Fruit fly (Drosophila melanogaster) whole organism, prepupa: ENCODE data around the gene CG31029.

Experiments used
- Blimp-1 ChIP-seq: fragments of 200-800 bp; sonication (Bioruptor generic); optimal IDR thresholded peaks from 3 replicates; lab custom pipeline; 2017; ENCODE audit warnings: missing biosample characterization, missing genetic modification characterization, mild to moderate bottlenecking, moderate library complexity, missing genetic modification reagents
- CG10631 ChIP-seq: fragments of 200-800 bp; sonication (Bioruptor generic); optimal IDR thresholded peaks from 2 replicates; lab custom pipeline; 2016; ENCODE audit warnings: missing biosample characterization, missing genetic modification characterization
- CG11294 ChIP-seq: fragments of 200-800 bp; sonication (Bioruptor generic); IDR thresholded peaks from 2 replicates; pipeline ENCODE4 v1.3.6; 2022; ENCODE audit warnings: missing biosample characterization, missing genetic modification characterization
- CG11762 ChIP-seq: fragments of 200-800 bp; sonication (Bioruptor generic); optimal IDR thresholded peaks from 3 replicates; lab custom pipeline; 2016; ENCODE audit warnings: missing biosample characterization, missing genetic modification characterization; ENCODE audit not compliant: insufficient read depth
- CG11902 ChIP-seq: fragments of 200-800 bp; sonication (Bioruptor generic); optimal IDR thresholded peaks from 3 replicates; lab custom pipeline; 2016; ENCODE audit warnings: missing biosample characterization, missing genetic modification characterization
- CG15336 ChIP-seq: fragments of 200-800 bp; sonication (Bioruptor generic); IDR thresholded peaks from 2 replicates; pipeline ENCODE4 v1.3.6; 2022; ENCODE audit warnings: missing biosample characterization, missing genetic modification characterization
- CG1621 ChIP-seq: fragments of 200-800 bp; sonication (Bioruptor generic); optimal IDR thresholded peaks from 3 replicates; lab custom pipeline; 2018; ENCODE audit warnings: missing biosample characterization, mild to moderate bottlenecking, missing genetic modification characterization
- CG3032 ChIP-seq: fragments of 200-800 bp; optimal IDR thresholded peaks from 2 replicates; lab custom pipeline; 2019; ENCODE audit warnings: missing biosample characterization, mild to moderate bottlenecking, missing genetic modification characterization, moderate library complexity
- CG32006 ChIP-seq: fragments of 200-800 bp; sonication (Bioruptor generic); optimal IDR thresholded peaks from 3 replicates; lab custom pipeline; 2017; ENCODE audit warnings: missing biosample characterization, mild to moderate bottlenecking, missing genetic modification characterization
- CG34406 ChIP-seq: fragments of 200-800 bp; sonication (Bioruptor generic); optimal IDR thresholded peaks from 3 replicates; lab custom pipeline; 2016; ENCODE audit warnings: missing biosample characterization, missing genetic modification characterization
- CG3919 ChIP-seq: fragments of 200-800 bp; sonication (Bioruptor generic); optimal IDR thresholded peaks from 3 replicates; lab custom pipeline; 2016; ENCODE audit warnings: missing biosample characterization, missing genetic modification characterization
- CG4318 ChIP-seq: fragments of 200-800 bp; sonication (Bioruptor generic); optimal IDR thresholded peaks from 3 replicates; lab custom pipeline; 2017; ENCODE audit warnings: missing biosample characterization, mild to moderate bottlenecking, missing genetic modification characterization
- CG6163 ChIP-seq: fragments of 200-800 bp; sonication (Bioruptor generic); IDR thresholded peaks from 3 replicates; pipeline ENCODE4 v1.3.6; 2022; ENCODE audit warnings: missing biosample characterization, missing genetic modification characterization
- CG6276 ChIP-seq: fragments of 200-800 bp; sonication (Bioruptor generic); optimal IDR thresholded peaks from 2 replicates; lab custom pipeline; 2017; ENCODE audit warnings: missing biosample characterization, mild to moderate bottlenecking, missing genetic modification characterization
- CG6792 ChIP-seq: fragments of 200-800 bp; sonication (Bioruptor generic); optimal IDR thresholded peaks from 3 replicates; lab custom pipeline; 2016; ENCODE audit warnings: missing biosample characterization, missing genetic modification characterization
- CG6808 ChIP-seq: fragments of 200-800 bp; sonication (Bioruptor generic); optimal IDR thresholded peaks from 3 replicates; lab custom pipeline; 2017; ENCODE audit warnings: missing biosample characterization, missing genetic modification characterization, mild to moderate bottlenecking, moderate library complexity, missing genetic modification reagents
- CG6854 ChIP-seq: fragments of 200-800 bp; sonication (Bioruptor generic); optimal IDR thresholded peaks from 2 replicates; lab custom pipeline; 2017; ENCODE audit warnings: missing biosample characterization, mild to moderate bottlenecking, missing genetic modification characterization
- CG7368 ChIP-seq: fragments of 200-800 bp; sonication (Bioruptor generic); optimal IDR thresholded peaks from 3 replicates; lab custom pipeline; 2016; ENCODE audit warnings: missing biosample characterization, missing genetic modification characterization
- CG8119 ChIP-seq: fragments of 200-800 bp; sonication (Bioruptor generic); IDR thresholded peaks from 3 replicates; pipeline ENCODE4 v1.3.6; 2022; ENCODE audit warnings: missing biosample characterization, missing genetic modification characterization
- CG8319 ChIP-seq: fragments of 200-800 bp; sonication (Bioruptor generic); optimal IDR thresholded peaks from 3 replicates; lab custom pipeline; 2016; ENCODE audit warnings: missing biosample characterization, missing genetic modification characterization
- CG8632 ChIP-seq: fragments of 200-800 bp; sonication (Bioruptor generic); optimal IDR thresholded peaks from 3 replicates; lab custom pipeline; 2016; ENCODE audit warnings: missing biosample characterization, missing genetic modification characterization
- CG9139 ChIP-seq: fragments of 200-800 bp; sonication (Bioruptor generic); optimal IDR thresholded peaks from 3 replicates; lab custom pipeline; 2017; ENCODE audit warnings: missing biosample characterization, mild to moderate bottlenecking, missing genetic modification characterization
- Eip75B ChIP-seq: fragments of 200-800 bp; sonication (Bioruptor generic); optimal IDR thresholded peaks from 3 replicates; lab custom pipeline; 2016; ENCODE audit warnings: missing biosample characterization, missing genetic modification characterization
- Eip78C ChIP-seq: fragments of 200-800 bp; sonication (Bioruptor generic); peaks from one replicate; lab custom pipeline; 2016; ENCODE audit warnings: missing biosample characterization, missing genetic modification characterization
- Eip93F ChIP-seq: fragments of 200-800 bp; sonication (Bioruptor generic); optimal IDR thresholded peaks from 2 replicates; lab custom pipeline; 2016; ENCODE audit warnings: missing biosample characterization, mild to moderate bottlenecking, missing genetic modification characterization
- Ets96B ChIP-seq: fragments of 200-800 bp; optimal IDR thresholded peaks from 2 replicates; lab custom pipeline; 2019; ENCODE audit warnings: missing biosample characterization, mild to moderate bottlenecking, missing genetic modification characterization, moderate library complexity
- Gug ChIP-seq: fragments of 200-800 bp; sonication (Bioruptor generic); IDR thresholded peaks from 2 replicates; pipeline ENCODE4 v1.3.6; 2022; ENCODE audit warnings: missing biosample characterization, missing genetic modification characterization
- Hr38 ChIP-seq: sonication (Bioruptor generic); optimal IDR thresholded peaks from 2 replicates; lab custom pipeline; 2016; ENCODE audit warnings: missing biosample characterization, missing genetic modification characterization
- Hr39 ChIP-seq: fragments of 200-800 bp; sonication (Bioruptor generic); optimal IDR thresholded peaks from 2 replicates; lab custom pipeline; 2016; ENCODE audit warnings: missing biosample characterization, missing genetic modification characterization
- Hr4 ChIP-seq: fragments of 200-800 bp; sonication (Bioruptor generic); optimal IDR thresholded peaks from 3 replicates; lab custom pipeline; 2016; ENCODE audit warnings: missing biosample characterization, missing genetic modification characterization
- Lpt ChIP-seq: fragments of 200-800 bp; sonication (Bioruptor generic); optimal IDR thresholded peaks from 3 replicates; lab custom pipeline; 2016; ENCODE audit warnings: missing biosample characterization, missing genetic modification characterization
- Met ChIP-seq: fragments of 200-800 bp; sonication (Bioruptor generic); optimal IDR thresholded peaks from 3 replicates; lab custom pipeline; 2016; ENCODE audit warnings: missing biosample characterization, missing genetic modification characterization
- OdsH ChIP-seq: fragments of 200-800 bp; sonication (Bioruptor generic); optimal IDR thresholded peaks from 3 replicates; lab custom pipeline; 2016; ENCODE audit warnings: missing biosample characterization, missing genetic modification characterization
- Sox102F ChIP-seq: fragments of 200-800 bp; sonication (Bioruptor generic); optimal IDR thresholded peaks from 2 replicates; lab custom pipeline; 2016; ENCODE audit warnings: missing biosample characterization, mild to moderate bottlenecking, missing genetic modification characterization
- Sox15 ChIP-seq: fragments of 200-800 bp; sonication (Bioruptor generic); optimal IDR thresholded peaks from 3 replicates; lab custom pipeline; 2016; ENCODE audit warnings: missing biosample characterization, missing genetic modification characterization
- acj6 ChIP-seq: fragments of 200-800 bp; sonication (Bioruptor generic); optimal IDR thresholded peaks from 3 replicates; lab custom pipeline; 2016; ENCODE audit warnings: missing biosample characterization, missing genetic modification characterization
- cyc ChIP-seq: fragments of 200-800 bp; sonication (Bioruptor generic); optimal IDR thresholded peaks from 3 replicates; lab custom pipeline; 2016; ENCODE audit warnings: missing biosample characterization, missing genetic modification characterization
- dac ChIP-seq: fragments of 200-800 bp; sonication (Bioruptor generic); optimal IDR thresholded peaks from 2 replicates; lab custom pipeline; 2017; ENCODE audit warnings: missing biosample characterization, mild to moderate bottlenecking, missing genetic modification characterization
- dsx ChIP-seq: fragments of 200-800 bp; optimal IDR thresholded peaks from 3 replicates; lab custom pipeline; 2019; ENCODE audit warnings: missing biosample characterization, mild to moderate bottlenecking, missing genetic modification characterization, moderate library complexity; ENCODE audit not compliant: poor library complexity, severe bottlenecking
- fd59A ChIP-seq: fragments of 200-800 bp; sonication (Bioruptor generic); optimal IDR thresholded peaks from 2 replicates; lab custom pipeline; 2017; ENCODE audit warnings: missing biosample characterization, mild to moderate bottlenecking, missing genetic modification characterization, missing genetic modification reagents
- fd85E ChIP-seq: fragments of 200-800 bp; sonication (Bioruptor generic); optimal IDR thresholded peaks from 3 replicates; lab custom pipeline; 2016; ENCODE audit warnings: missing biosample characterization, missing genetic modification characterization
- fkh ChIP-seq: fragments of 200-800 bp; sonication (Bioruptor generic); optimal IDR thresholded peaks from 3 replicates; lab custom pipeline; 2017; ENCODE audit warnings: missing biosample characterization, mild to moderate bottlenecking, missing genetic modification characterization, moderate library complexity
- lz ChIP-seq: fragments of 200-800 bp; sonication (Bioruptor generic); optimal IDR thresholded peaks from 3 replicates; lab custom pipeline; 2016; ENCODE audit warnings: missing biosample characterization, missing genetic modification characterization
- net ChIP-seq: fragments of 200-800 bp; sonication (Bioruptor generic); optimal IDR thresholded peaks from 3 replicates; lab custom pipeline; 2016; ENCODE audit warnings: missing biosample characterization, missing genetic modification characterization
- pdm3 ChIP-seq: fragments of 200-800 bp; sonication (Bioruptor generic); optimal IDR thresholded peaks from 3 replicates; lab custom pipeline; 2016; ENCODE audit warnings: missing biosample characterization, missing genetic modification characterization
- salr ChIP-seq, 2 experiments: fragments of 200-800 bp; sonication (Bioruptor generic); optimal IDR thresholded peaks; 3 replicates each; lab custom pipeline; 2016 to 2018; ENCODE audit warnings: missing biosample characterization in 2 of 2, missing genetic modification characterization in 2 of 2, mild to moderate bottlenecking in 1 of 2
- spab ChIP-seq: fragments of 200-800 bp; sonication (Bioruptor generic); optimal IDR thresholded peaks from 2 replicates; lab custom pipeline; 2017; ENCODE audit warnings: missing biosample characterization, mild to moderate bottlenecking, missing genetic modification characterization, missing genetic modification reagents
- ss ChIP-seq, 2 experiments: fragments of 200-800 bp; sonication (Bioruptor generic); optimal IDR thresholded peaks; 2 replicates in 1 of 2; 3 replicates in 1 of 2; lab custom pipeline; 2017 to 2018; ENCODE audit warnings: mild to moderate bottlenecking in 2 of 2, missing biosample characterization in 2 of 2, missing genetic modification characterization in 2 of 2, moderate library complexity in 1 of 2
- svp ChIP-seq: fragments of 200-800 bp; sonication (Bioruptor generic); peaks from one replicate; lab custom pipeline; 2016; ENCODE audit warnings: missing biosample characterization, missing genetic modification characterization

Gene CG31029

dm6 chr3R:30170671-30171667 lies 38.8 kb upstream of the CG31029 start, which contains the start of gene Rsod:
Rsod (minus strand) TSS chr3R:30171207.
- peak; percentile 21 for TF ChIP-seq CG6808 (GFP tag; lab: Kevin White, UChicago)
- TF ChIP-seq CG1621 (tag; lab: Kevin White, UChicago), result peak; percentile 45
- peak; percentile 96 for TF ChIP-seq CG6163
- TF ChIP-seq CG32006 (GFP tag; lab: Kevin White, UChicago), result peak; percentile 92
- no peak for TF ChIP-seq CG9139 (GFP tag; lab: Kevin White, UChicago)
- TF ChIP-seq cyc (GFP tag; lab: Kevin White, UChicago), result peak; percentile 80
- peak; percentile 95 for TF ChIP-seq CG15336 (GFP tag; lab: Robert Waterston, UW)
- TF ChIP-seq dsx (GFP tag; lab: Kevin White, UChicago), result peak; percentile 65
- peak; percentile 7 for TF ChIP-seq CG8319 (GFP tag; lab: Kevin White, UChicago)
- TF ChIP-seq svp (GFP tag; lab: Kevin White, UChicago), result peak; percentile 78
- peak; percentile 53 for TF ChIP-seq CG6854 (GFP tag; lab: Kevin White, UChicago)
- peak; percentile 88 for TF ChIP-seq CG6276 (GFP tag; lab: Kevin White, UChicago)
- TF ChIP-seq CG10631, result peak; percentile 90
- peak; percentile 58 for TF ChIP-seq CG11902 (GFP tag; lab: Kevin White, UChicago)
- TF ChIP-seq Gug, result peak; percentile 83
- TF ChIP-seq Hr39 (GFP tag; lab: Kevin White, UChicago), result peak; percentile 79
- peak; percentile 84 for TF ChIP-seq dac (GFP tag; lab: Kevin White, UChicago)
- TF ChIP-seq Eip75B (GFP tag; lab: Kevin White, UChicago), result peak; percentile 70
- peak; percentile 77 for TF ChIP-seq CG11762 (GFP tag; lab: Kevin White, UChicago)
- TF ChIP-seq fd85E (GFP tag; lab: Kevin White, UChicago), result no peak
- peak; percentile 86 for TF ChIP-seq CG11294 (GFP tag; lab: Robert Waterston, UW)
- TF ChIP-seq CG6792 (GFP tag; lab: Kevin White, UChicago), result peak; percentile 81
- peak; percentile 79 for TF ChIP-seq CG4318
- TF ChIP-seq CG8632 (GFP tag; lab: Kevin White, UChicago), result peak; percentile 79
- TF ChIP-seq Sox102F (GFP tag; lab: Kevin White, UChicago), result peak; percentile 76
- TF ChIP-seq fd59A, result peak; percentile 45
- peak; percentile 67 for TF ChIP-seq Sox15 (GFP tag; lab: Kevin White, UChicago)
- TF ChIP-seq ss (GFP tag; optimal IDR thresholded peaks at IDR 0.05; lab: Kevin White, UChicago), result peak; percentile 17 to 50
- TF ChIP-seq Ets96B, result peak; percentile 78
- TF ChIP-seq Blimp-1 (GFP tag; lab: Kevin White, UChicago), result peak; percentile 99
- TF ChIP-seq acj6 (GFP tag; lab: Kevin White, UChicago), result peak; percentile 88
- peak; percentile 68 for TF ChIP-seq Eip93F
- peak; percentile 92 for TF ChIP-seq CG3919 (GFP tag; lab: Kevin White, UChicago)
- peak; percentile 65 for TF ChIP-seq spab (GFP tag; lab: Kevin White, UChicago)
- no peak for TF ChIP-seq fkh
- peak; percentile 79 for TF ChIP-seq Met (GFP tag; lab: Kevin White, UChicago)
- peak; percentile 93 for TF ChIP-seq Hr4
- TF ChIP-seq Hr38 (GFP tag; lab: Kevin White, UChicago), result no peak
- TF ChIP-seq CG3032 (tag; lab: Kevin White, UChicago), result peak; percentile 76
- peak; percentile 85 for TF ChIP-seq net
- peak; percentile 61 to 85 for TF ChIP-seq salr (GFP tag; optimal IDR thresholded peaks at IDR 0.05; lab: Kevin White, UChicago)
- TF ChIP-seq OdsH, result peak; percentile 91
- peak; percentile 81 for TF ChIP-seq lz
- peak; percentile 54 for TF ChIP-seq CG7368 (GFP tag; lab: Kevin White, UChicago)
- peak; percentile 94 for TF ChIP-seq CG8119 (GFP tag; lab: Robert Waterston, UW)
- TF ChIP-seq CG34406 (GFP tag; lab: Kevin White, UChicago), result peak; percentile 80
- peak; percentile 90 for TF ChIP-seq Lpt
- TF ChIP-seq Eip78C (GFP tag; lab: Kevin White, UChicago), result peak; percentile 96
- peak; percentile 87 for TF ChIP-seq pdm3
